Worm (Caenorhabditis elegans) whole organism, young adult: ENCODE measurements around the gene F47B8.2.

ENCODE experiments used
- B0019.2 ChIP-seq: fragments of 200-800 bp; sonication (Bioruptor generic); conservative IDR thresholded peaks from 2 replicates; pipeline ENCODE4 v1.3.6; 2022; ENCODE audit warnings: missing genetic modification reagents, missing genetic modification characterization, missing compliant biosample characterization
- D2030.7 ChIP-seq: fragments of 200-800 bp; sonication (Bioruptor generic); IDR thresholded peaks from 2 replicates; pipeline ENCODE4 v1.3.6; 2022; ENCODE audit warnings: missing genetic modification reagents, missing genetic modification characterization, missing compliant biosample characterization
- F10E7.11 ChIP-seq: sonication (generic microtip); optimal IDR thresholded peaks from 2 replicates; lab custom pipeline; 2017; ENCODE audit warnings: mild to moderate bottlenecking, missing genetic modification characterization, moderate library complexity, missing compliant biosample characterization
- F33H1.4 ChIP-seq: fragments of 200-800 bp; sonication (Bioruptor generic); IDR thresholded peaks from 2 replicates; pipeline ENCODE4 v1.3.6; 2022; ENCODE audit warnings: missing genetic modification reagents, missing genetic modification characterization, missing compliant biosample characterization
- F37B4.10 ChIP-seq: fragments of 200-800 bp; sonication (Bioruptor generic); IDR thresholded peaks from 2 replicates; pipeline ENCODE4 v1.3.6; 2022; ENCODE audit warnings: missing genetic modification characterization, missing compliant biosample characterization
- F52B5.7 ChIP-seq: sonication (generic microtip); optimal IDR thresholded peaks from 2 replicates; lab custom pipeline; 2016; ENCODE audit warnings: mild to moderate bottlenecking, missing genetic modification characterization, missing compliant biosample characterization
- F57A8.1 ChIP-seq: fragments of 200-800 bp; sonication (Bioruptor generic); optimal IDR thresholded peaks from 2 replicates; lab custom pipeline; 2018; ENCODE audit warnings: mild to moderate bottlenecking, missing genetic modification characterization, moderate library complexity, missing compliant biosample characterization
- Y56A3A.18 ChIP-seq: fragments of 200-800 bp; sonication (Bioruptor generic); IDR thresholded peaks from 2 replicates; pipeline ENCODE4 v1.3.6; 2022; ENCODE audit warnings: missing genetic modification reagents, missing genetic modification characterization, missing compliant biosample characterization
- Y67H2A.10 ChIP-seq: fragments of 200-800 bp; sonication (Bioruptor generic); conservative IDR thresholded peaks from 2 replicates; pipeline ENCODE4 v1.3.6; 2022; ENCODE audit warnings: missing genetic modification reagents, missing genetic modification characterization, missing compliant biosample characterization
- Y79H2A.3 ChIP-seq: fragments of 200-800 bp; sonication (Bioruptor generic); conservative IDR thresholded peaks from 2 replicates; pipeline ENCODE4 v1.3.6; 2022; ENCODE audit warnings: missing genetic modification reagents, missing genetic modification characterization, missing compliant biosample characterization
- ZK185.1 ChIP-seq: sonication (generic microtip); optimal IDR thresholded peaks from 2 replicates; lab custom pipeline; 2016; ENCODE audit warnings: mild to moderate bottlenecking, missing genetic modification characterization, missing compliant biosample characterization; ENCODE audit not compliant: poor library complexity, severe bottlenecking
- ama-1 ChIP-seq, 3 experiments: fragments of 150-350 bp in 1 of 3; sonication (generic microtip) in 2 of 3; optimal IDR thresholded peaks; 2 replicates each; lab custom pipeline; 2014 to 2018; ENCODE audit warnings: missing biosample characterization in 2 of 3, missing genetic modification characterization in 2 of 3, missing genetic modification reagents in 2 of 3
- attf-5 ChIP-seq: fragments of 200-800 bp; sonication (Bioruptor generic); optimal IDR thresholded peaks from 2 replicates; lab custom pipeline; 2018; ENCODE audit warnings: mild to moderate bottlenecking, missing genetic modification characterization, missing compliant biosample characterization
- attf-6 ChIP-seq: fragments of 200-800 bp; sonication (Bioruptor generic); IDR thresholded peaks from 2 replicates; pipeline ENCODE4 v1.3.6; 2022; ENCODE audit warnings: missing genetic modification reagents, missing genetic modification characterization, missing compliant biosample characterization
- ceh-100 ChIP-seq: fragments of 200-800 bp; sonication (Bioruptor generic); IDR thresholded peaks from 2 replicates; pipeline ENCODE4 v1.3.6; 2022; ENCODE audit warnings: missing genetic modification reagents, missing genetic modification characterization, missing compliant biosample characterization
- ceh-79 ChIP-seq: sonication (generic microtip); optimal IDR thresholded peaks from 2 replicates; lab custom pipeline; 2017; ENCODE audit warnings: mild to moderate bottlenecking, missing genetic modification characterization, missing compliant biosample characterization
- dox-1 ChIP-seq: fragments of 200-800 bp; sonication (Bioruptor generic); IDR thresholded peaks from 2 replicates; pipeline ENCODE4 v1.3.6; 2022; ENCODE audit warnings: missing genetic modification reagents, missing genetic modification characterization, missing compliant biosample characterization
- dpl-1 ChIP-seq: fragments of 150-350 bp; optimal IDR thresholded peaks from 2 replicates; lab custom pipeline; 2014; ENCODE audit warnings: missing biosample characterization, missing genetic modification reagents, missing genetic modification characterization
- efl-1 ChIP-seq: fragments of 150-350 bp; optimal IDR thresholded peaks from 2 replicates; lab custom pipeline; 2014; ENCODE audit warnings: missing biosample characterization, missing genetic modification reagents, missing genetic modification characterization
- him-1 ChIP-seq: sonication (generic microtip); optimal IDR thresholded peaks from 2 replicates; lab custom pipeline; 2016; ENCODE audit warnings: missing genotype, missing genetic modification reagents, missing genetic modification characterization, missing compliant biosample characterization
- hlh-26 ChIP-seq: fragments of 200-800 bp; sonication (Bioruptor generic); conservative IDR thresholded peaks from 2 replicates; pipeline ENCODE4 v1.3.6; 2022; ENCODE audit warnings: missing genetic modification reagents, missing genetic modification characterization, missing compliant biosample characterization
- hmg-20 ChIP-seq: fragments of 200-800 bp; sonication (Bioruptor generic); IDR thresholded peaks from 2 replicates; pipeline ENCODE4 v1.3.6; 2022; ENCODE audit warnings: missing genetic modification reagents, missing genetic modification characterization, missing compliant biosample characterization
- hsf-1 ChIP-seq: fragments of 200-800 bp; sonication (Bioruptor generic); IDR thresholded peaks from 2 replicates; pipeline ENCODE4 v1.3.6; 2022; ENCODE audit warnings: missing genetic modification reagents, missing genetic modification characterization, missing compliant biosample characterization
- let-526 ChIP-seq: fragments of 200-800 bp; sonication (Bioruptor generic); IDR thresholded peaks from 2 replicates; pipeline ENCODE4 v1.3.6; 2022; ENCODE audit warnings: missing genetic modification reagents, missing genetic modification characterization, missing compliant biosample characterization
- lin-26 ChIP-seq: fragments of 200-800 bp; sonication (Bioruptor generic); IDR thresholded peaks from 2 replicates; pipeline ENCODE4 v1.3.6; 2022; ENCODE audit warnings: missing genetic modification reagents, missing genetic modification characterization, missing compliant biosample characterization
- lsl-1 ChIP-seq: fragments of 200-800 bp; sonication (Bioruptor generic); optimal IDR thresholded peaks from 2 replicates; lab custom pipeline; 2018; ENCODE audit warnings: mild to moderate bottlenecking, missing genetic modification characterization, moderate library complexity, missing compliant biosample characterization
- madf-6 ChIP-seq: fragments of 200-800 bp; sonication (Bioruptor generic); IDR thresholded peaks from 2 replicates; pipeline ENCODE4 v1.3.6; 2022; ENCODE audit warnings: missing genetic modification reagents, missing genetic modification characterization, missing compliant biosample characterization
- madf-8 ChIP-seq: fragments of 200-800 bp; sonication (Bioruptor generic); conservative IDR thresholded peaks from 2 replicates; pipeline ENCODE4 v1.3.6; 2022; ENCODE audit warnings: missing genetic modification reagents, missing genetic modification characterization, missing compliant biosample characterization
- mcd-1 ChIP-seq: fragments of 200-800 bp; sonication (Bioruptor generic); IDR thresholded peaks from 2 replicates; pipeline ENCODE4 v1.3.6; 2022; ENCODE audit warnings: missing genetic modification reagents, missing genetic modification characterization, missing compliant biosample characterization
- nfya-1 ChIP-seq: sonication (generic microtip); optimal IDR thresholded peaks from 2 replicates; lab custom pipeline; 2017; ENCODE audit warnings: antibody characterized with exemption, missing compliant biosample characterization, missing genetic modification characterization, borderline replicate concordance; ENCODE audit not compliant: insufficient read depth
- nhr-120 ChIP-seq: fragments of 200-800 bp; sonication (Bioruptor generic); IDR thresholded peaks from 2 replicates; pipeline ENCODE4 v1.3.6; 2022; ENCODE audit warnings: missing genetic modification characterization, missing compliant biosample characterization
- pbrm-1 ChIP-seq: fragments of 200-800 bp; sonication (Bioruptor generic); IDR thresholded peaks from 2 replicates; pipeline ENCODE4 v1.3.6; 2022; ENCODE audit warnings: missing genetic modification reagents, missing genetic modification characterization, missing compliant biosample characterization
- rcor-1 ChIP-seq: fragments of 200-800 bp; sonication (Bioruptor generic); IDR thresholded peaks from 2 replicates; pipeline ENCODE4 v1.3.6; 2022; ENCODE audit warnings: missing genetic modification reagents, missing genetic modification characterization, missing compliant biosample characterization
- snpc-1.1 ChIP-seq: sonication (generic microtip); optimal IDR thresholded peaks from 2 replicates; lab custom pipeline; 2017; ENCODE audit warnings: missing genetic modification characterization, mild to moderate bottlenecking, missing compliant biosample characterization, antibody characterized with exemption, moderate library complexity, missing genotype, missing genetic modification reagents; ENCODE audit not compliant: insufficient read depth
- snpc-1.3 ChIP-seq: sonication (generic microtip); optimal IDR thresholded peaks from 2 replicates; lab custom pipeline; 2017; ENCODE audit warnings: missing genetic modification characterization, mild to moderate bottlenecking, missing compliant biosample characterization, antibody characterized with exemption, moderate library complexity, missing genotype, missing genetic modification reagents; ENCODE audit not compliant: insufficient read depth
- snpc-4 ChIP-seq, 5 experiments: fragments of 150-350 bp in 1 of 5; sonication (generic microtip) in 4 of 5; optimal IDR thresholded peaks; 2 replicates each; lab custom pipeline; 2014 to 2018; ENCODE audit warnings: missing genetic modification characterization in 5 of 5, missing biosample characterization in 3 of 5, antibody characterized with exemption in 2 of 5, mild to moderate bottlenecking in 2 of 5, missing compliant biosample characterization in 2 of 5, missing genotype in 2 of 5, moderate library complexity in 2 of 5, missing genetic modification reagents in 1 of 5
- tbp1 ChIP-seq: fragments of 200-800 bp; sonication (Bioruptor generic); optimal IDR thresholded peaks from 2 replicates; lab custom pipeline; 2018; ENCODE audit warnings: mild to moderate bottlenecking, missing genetic modification characterization, missing compliant biosample characterization
- tlf-1 ChIP-seq: fragments of 200-800 bp; sonication (Bioruptor generic); optimal IDR thresholded peaks from 2 replicates; lab custom pipeline; 2018; ENCODE audit warnings: mild to moderate bottlenecking, missing genetic modification characterization, missing compliant biosample characterization

Gene F47B8.2

ce11 chrV:14285803-14286202, 30.6 kb downstream of the F47B8.2 start, which contains the start of gene F40G12.11:
Gene F40G12.11, plus strand, starts transcription at chrV:14286171.
- TF ChIP-seq rcor-1 (no peak), ceh-100 (GFP tag; lab: Robert Waterston, UW) (no peak), efl-1 (GFP tag; lab: Kevin White, UChicago) (peak; percentile 78), pbrm-1 (no peak), F37B4.10 (no peak), madf-6 (peak; percentile 52; the same call in 1 of the 2 replicates), snpc-1.3 (tag; lab: Kevin White, UChicago) (no peak), dpl-1 (peak; percentile 34), nfya-1 (tag; lab: Kevin White, UChicago) (no peak), ama-1 (optimal IDR thresholded peaks at IDR 0.05; lab: Kevin White, UChicago) (no peak), ama-1 (GFP tag; optimal IDR thresholded peaks at IDR 0.05; lab: Kevin White, UChicago) (no peak), madf-8 (0 out of 2 replicates have a peak, but pooled peaks have one; percentile 18), tlf-1 (GFP tag; lab: Kevin White, UChicago) (no peak), F52B5.7 (tag; lab: Kevin White, UChicago) (no peak), Y79H2A.3 (GFP tag; lab: Robert Waterston, UW) (no peak)

ce11 chrV:14283241-14283640, 33.2 kb downstream of the F47B8.2 start, which contains the start of gene F40G12.10:
Gene F40G12.10, plus strand, starts transcription at chrV:14283541.
- TF ChIP-seq F57A8.1 (GFP tag; lab: Kevin White, UChicago) = no peak
- no peak for TF ChIP-seq pbrm-1

ce11 chrV:14282222-14282709, 34.2 kb downstream of the F47B8.2 start, which contains the start of the genes srt-74 and F40G12.9:
Gene srt-74, minus strand, starts transcription at chrV:14282322.
Gene F40G12.9, plus strand, starts transcription at chrV:14282659.
- TF ChIP-seq snpc-4 (GFP tag; optimal IDR thresholded peaks at IDR 0.05; lab: Kevin White, UChicago) = no peak
- no peak for TF ChIP-seq snpc-4 (tag; optimal IDR thresholded peaks at IDR 0.05; lab: Kevin White, UChicago)

- TF ChIP-seq nhr-120 (GFP tag; lab: Robert Waterston, UW) = no peak
- TF ChIP-seq ama-1 (optimal IDR thresholded peaks at IDR 0.05; lab: Kevin White, UChicago) = no peak
- TF ChIP-seq ama-1 (GFP tag; optimal IDR thresholded peaks at IDR 0.05; lab: Kevin White, UChicago) = no peak
- TF ChIP-seq hmg-20 = no peak
- TF ChIP-seq dox-1 (GFP tag; lab: Robert Waterston, UW) = no peak
- no peak for TF ChIP-seq let-526 (GFP tag; lab: Robert Waterston, UW)
- no peak for TF ChIP-seq hlh-26 (GFP tag; lab: Robert Waterston, UW)
- no peak for TF ChIP-seq madf-8
- no peak for TF ChIP-seq ceh-79 (tag; lab: Kevin White, UChicago)
- no peak for TF ChIP-seq attf-5 (GFP tag; lab: Kevin White, UChicago)
- no peak for TF ChIP-seq F37B4.10
- TF ChIP-seq Y56A3A.18 (GFP tag; lab: Robert Waterston, UW) = no peak
- no peak for TF ChIP-seq F33H1.4 (GFP tag; lab: Robert Waterston, UW)
- no peak for TF ChIP-seq D2030.7 (GFP tag; lab: Robert Waterston, UW)
- TF ChIP-seq F10E7.11 (tag; lab: Kevin White, UChicago) = no peak
- no peak for TF ChIP-seq ZK185.1 (tag; lab: Kevin White, UChicago)
- no peak for TF ChIP-seq Y67H2A.10 (GFP tag; lab: Robert Waterston, UW)
Measured at ce11 chrV:14279777-14280176, 36.6 kb downstream of the F47B8.2 start, which contains the start of gene srt-33. Gene srt-33, minus strand, starts transcription at chrV:14279877.

ce11 chrV:14277456-14277855, 39.0 kb downstream of the F47B8.2 start:
- TF ChIP-seq madf-6 (peak; percentile 55), him-1 (tag; lab: Kevin White, UChicago) (peak; percentile 87), snpc-4 (GFP tag; optimal IDR thresholded peaks at IDR 0.05; lab: Kevin White, UChicago) (peak; percentile 78), snpc-4 (tag; optimal IDR thresholded peaks at IDR 0.05; lab: Kevin White, UChicago) (peak; percentile 68 to 93 (median 85)), attf-6 (GFP tag; lab: Robert Waterston, UW) (peak; percentile 87; the same call in 1 of the 2 replicates), hsf-1 (0 out of 2 replicates have a peak, but pooled peaks have one; percentile 23), F33H1.4 (GFP tag; lab: Robert Waterston, UW) (peak; percentile 25; the same call in 1 of the 2 replicates), snpc-1.1 (tag; lab: Kevin White, UChicago) (peak; percentile 90), lsl-1 (GFP tag; lab: Kevin White, UChicago) (peak; percentile 19), mcd-1 (GFP tag; lab: Robert Waterston, UW) (peak; percentile 52), B0019.2 (0 out of 2 replicates have a peak, but pooled peaks have one; percentile 19), lin-26 (GFP tag; lab: Robert Waterston, UW) (peak; percentile 53; the same call in 1 of the 2 replicates), D2030.7 (GFP tag; lab: Robert Waterston, UW) (peak; percentile 48), snpc-1.3 (tag; lab: Kevin White, UChicago) (peak; percentile 43), tbp1 (GFP tag; lab: Kevin White, UChicago) (peak; percentile 51)
